Worm (Caenorhabditis elegans) whole organism, midembryonic: ENCODE data around the gene W09C2.9.

Experiments
- T22C8.4 ChIP-seq: fragments of 200-800 bp; sonication (Bioruptor generic); IDR thresholded peaks from 2 replicates; pipeline ENCODE4 v1.3.6; 2022; ENCODE audit warnings: missing genetic modification characterization, missing compliant biosample characterization
- cog-1 ChIP-seq: sonication (generic microtip); optimal IDR thresholded peaks from 2 replicates; lab custom pipeline; 2016; ENCODE audit warnings: missing genetic modification characterization, missing compliant biosample characterization
- med-1 ChIP-seq: sonication (generic microtip); optimal IDR thresholded peaks from 2 replicates; lab custom pipeline; 2017; ENCODE audit warnings: missing genetic modification characterization, mild to moderate bottlenecking, missing compliant biosample characterization, antibody characterized with exemption, missing genetic modification reagents; ENCODE audit not compliant: insufficient read depth
- tab-1 ChIP-seq: fragments of 200-800 bp; sonication (Bioruptor generic); IDR thresholded peaks from 2 replicates; pipeline ENCODE4 v1.3.6; 2022; ENCODE audit warnings: missing genetic modification characterization, missing compliant biosample characterization

DNA sequence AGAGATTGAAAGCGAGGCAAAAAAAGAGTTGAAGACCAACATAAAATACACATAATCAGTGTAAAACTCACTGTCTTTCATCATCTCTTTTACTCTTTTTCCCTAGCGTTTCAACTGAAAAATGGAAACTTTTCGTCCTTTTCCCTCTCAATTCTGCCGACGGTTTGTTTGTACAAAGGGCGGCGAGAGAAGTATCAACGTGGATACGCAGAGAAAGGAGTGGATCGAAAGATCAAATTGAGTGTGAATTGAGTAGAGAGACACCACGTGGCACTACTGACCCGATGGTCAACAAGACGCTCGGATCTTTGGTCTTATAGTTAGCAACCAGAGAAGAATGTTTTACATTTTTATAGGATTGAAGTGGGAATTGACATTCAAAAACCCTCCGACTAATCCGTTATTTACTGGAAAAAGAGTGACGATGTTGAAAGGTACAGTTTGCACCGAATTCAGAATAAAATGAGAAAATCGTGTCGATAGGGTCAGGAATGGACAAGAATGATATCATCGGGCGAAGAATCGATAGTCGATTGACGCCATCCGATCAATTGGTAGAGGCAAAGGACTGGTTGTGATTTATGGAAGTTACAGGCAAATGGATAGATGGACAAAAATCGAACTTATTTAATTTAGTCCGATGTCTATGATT is 48.0 kb upstream of the W09C2.9 start:
- TF ChIP-seq med-1: no peak
- TF ChIP-seq tab-1 (GFP tag; lab: Robert Waterston, UW): no peak
- no peak for TF ChIP-seq cog-1 (tag; lab: Kevin White, UChicago)
- no peak for TF ChIP-seq T22C8.4 (GFP tag; lab: Robert Waterston, UW)
